Worm (Caenorhabditis elegans) whole organism, mixed stage, embryonic: ENCODE results near the gene drn-1.

Source experiments
- M03D4.4 ChIP-seq: sonication (generic microtip); optimal IDR thresholded peaks from 2 replicates; lab custom pipeline; 2017; ENCODE audit warnings: mild to moderate bottlenecking, missing genetic modification characterization, missing compliant biosample characterization
- flh-1 ChIP-seq: fragments of 200-800 bp; sonication (Bioruptor generic); optimal IDR thresholded peaks from 2 replicates; lab custom pipeline; 2018; ENCODE audit warnings: mild to moderate bottlenecking, missing genetic modification characterization, moderate library complexity, missing compliant biosample characterization
- lin-13 ChIP-seq: fragments of 150-350 bp; optimal IDR thresholded peaks from 2 replicates; lab custom pipeline; 2014; ENCODE audit warnings: missing biosample characterization, missing genetic modification characterization
- nhr-76 ChIP-seq: sonication (generic microtip); optimal IDR thresholded peaks from 2 replicates; lab custom pipeline; 2017; ENCODE audit warnings: missing biosample characterization, missing genetic modification characterization
- snpc-4 ChIP-seq: fragments of 150-350 bp; optimal IDR thresholded peaks from 2 replicates; lab custom pipeline; 2014; ENCODE audit warnings: missing biosample characterization, missing genetic modification characterization
- tbx-8 ChIP-seq: fragments of 200-800 bp; sonication (Bioruptor generic); optimal IDR thresholded peaks from 2 replicates; lab custom pipeline; 2018; ENCODE audit warnings: mild to moderate bottlenecking, missing genetic modification characterization, moderate library complexity, missing compliant biosample characterization
- unc-120 ChIP-seq: sonication (generic microtip); optimal IDR thresholded peaks from 2 replicates; lab custom pipeline; 2017; ENCODE audit warnings: missing genetic modification characterization, missing compliant biosample characterization; ENCODE audit not compliant: poor library complexity, severe bottlenecking
- unc-39 ChIP-seq: fragments of 150-350 bp; optimal IDR thresholded peaks from 2 replicates; lab custom pipeline; 2014; ENCODE audit warnings: missing biosample characterization, missing genetic modification characterization

ce11 chrII:5310795-5311194 lies 39.1 kb upstream of the drn-1 start:
- no peak for TF ChIP-seq nhr-76 (tag; lab: Kevin White, UChicago)
- no peak for TF ChIP-seq unc-120
- no peak for TF ChIP-seq snpc-4
- no peak for TF ChIP-seq flh-1 (GFP tag; lab: Kevin White, UChicago)
- no peak for TF ChIP-seq M03D4.4 (tag; lab: Kevin White, UChicago)
- TF ChIP-seq lin-13: no peak
- no peak for TF ChIP-seq tbx-8 (GFP tag; lab: Kevin White, UChicago)
- TF ChIP-seq unc-39 (tag; lab: Kevin White, UChicago): no peak
